Fruit fly (Drosophila melanogaster): ENCODE data around the gene AgmNAT.

dm6 chrX:5804377-5804776 is 11.2 kb downstream of the AgmNAT start, which contains the start of gene Cpr5C:
- TF ChIP-seq pan (optimal IDR thresholded peaks at IDR 0.05) (no peak), psq (optimal IDR thresholded peaks at IDR 0.05) (no peak), CG8478 (optimal IDR thresholded peaks at IDR 0.05) (no peak)
